Worm (Caenorhabditis elegans) whole organism, young adult: ENCODE data around the gene chil-8.

Experiments used
- B0035.1 ChIP-seq: sonication (generic microtip); optimal IDR thresholded peaks from 2 replicates; lab custom pipeline; 2016; ENCODE audit warnings: missing genetic modification characterization, mild to moderate bottlenecking, missing compliant biosample characterization, missing genotype, missing genetic modification reagents
- B0336.3 ChIP-seq: fragments of 200-800 bp; sonication (Bioruptor generic); IDR thresholded peaks from 2 replicates; pipeline ENCODE4 v1.3.6; 2022; ENCODE audit warnings: missing genetic modification characterization, missing compliant biosample characterization
- C06A6.2 ChIP-seq: fragments of 200-800 bp; sonication (Bioruptor generic); conservative IDR thresholded peaks from 2 replicates; pipeline ENCODE4 v1.3.6; 2022; ENCODE audit warnings: missing genetic modification characterization, missing compliant biosample characterization
- F23B12.7 ChIP-seq: sonication (generic microtip); optimal IDR thresholded peaks from 2 replicates; lab custom pipeline; 2017; ENCODE audit warnings: missing genetic modification characterization, mild to moderate bottlenecking, missing compliant biosample characterization, antibody characterized with exemption, moderate library complexity; ENCODE audit not compliant: insufficient read depth
- F33H1.4 ChIP-seq: fragments of 200-800 bp; sonication (Bioruptor generic); IDR thresholded peaks from 2 replicates; pipeline ENCODE4 v1.3.6; 2022; ENCODE audit warnings: missing genetic modification reagents, missing genetic modification characterization, missing compliant biosample characterization
- F57A8.1 ChIP-seq: fragments of 200-800 bp; sonication (Bioruptor generic); optimal IDR thresholded peaks from 2 replicates; lab custom pipeline; 2018; ENCODE audit warnings: mild to moderate bottlenecking, missing genetic modification characterization, moderate library complexity, missing compliant biosample characterization
- F57C9.4 ChIP-seq: sonication (generic microtip); optimal IDR thresholded peaks from 2 replicates; lab custom pipeline; 2017; ENCODE audit warnings: mild to moderate bottlenecking, missing genetic modification characterization, missing compliant biosample characterization
- K12H6.12 ChIP-seq: fragments of 200-800 bp; sonication (Bioruptor generic); optimal IDR thresholded peaks from 2 replicates; lab custom pipeline; 2018; ENCODE audit warnings: mild to moderate bottlenecking, missing genetic modification characterization, missing compliant biosample characterization
- Y56A3A.18 ChIP-seq: fragments of 200-800 bp; sonication (Bioruptor generic); IDR thresholded peaks from 2 replicates; pipeline ENCODE4 v1.3.6; 2022; ENCODE audit warnings: missing genetic modification reagents, missing genetic modification characterization, missing compliant biosample characterization
- aptf-2 ChIP-seq: fragments of 200-800 bp; sonication (Bioruptor generic); conservative IDR thresholded peaks from 2 replicates; pipeline ENCODE4 v1.3.6; 2022; ENCODE audit warnings: missing genetic modification reagents, missing genetic modification characterization, missing compliant biosample characterization
- attf-6 ChIP-seq: fragments of 200-800 bp; sonication (Bioruptor generic); IDR thresholded peaks from 2 replicates; pipeline ENCODE4 v1.3.6; 2022; ENCODE audit warnings: missing genetic modification reagents, missing genetic modification characterization, missing compliant biosample characterization
- cebp-1 ChIP-seq, 2 experiments: fragments of 200-800 bp in 1 of 2; sonication (Bioruptor generic) in 1 of 2; sonication (generic microtip) in 1 of 2; IDR thresholded peaks in 1 of 2; optimal IDR thresholded peaks in 1 of 2; 2 replicates each; pipeline versions ENCODE4 v1.3.6 to Lab custom; 2017 to 2022; ENCODE audit warnings: missing compliant biosample characterization in 2 of 2, missing genetic modification characterization in 2 of 2, mild to moderate bottlenecking in 1 of 2, missing genetic modification reagents in 1 of 2, moderate library complexity in 1 of 2
- ceh-27 ChIP-seq: fragments of 200-800 bp; sonication (Bioruptor generic); optimal IDR thresholded peaks from 2 replicates; lab custom pipeline; 2018; ENCODE audit warnings: mild to moderate bottlenecking, missing genetic modification characterization, moderate library complexity, missing compliant biosample characterization
- dox-1 ChIP-seq: fragments of 200-800 bp; sonication (Bioruptor generic); IDR thresholded peaks from 2 replicates; pipeline ENCODE4 v1.3.6; 2022; ENCODE audit warnings: missing genetic modification reagents, missing genetic modification characterization, missing compliant biosample characterization
- dpff-1 ChIP-seq: sonication (generic microtip); optimal IDR thresholded peaks from 2 replicates; lab custom pipeline; 2017; ENCODE audit warnings: mild to moderate bottlenecking, missing genetic modification characterization, missing compliant biosample characterization
- egrh-3 ChIP-seq: fragments of 200-800 bp; sonication (Bioruptor generic); IDR thresholded peaks from 2 replicates; pipeline ENCODE4 v1.3.6; 2022; ENCODE audit warnings: missing genetic modification reagents, missing genetic modification characterization, missing compliant biosample characterization
- fkh-3 ChIP-seq: sonication (generic microtip); optimal IDR thresholded peaks from 2 replicates; lab custom pipeline; 2016; ENCODE audit warnings: mild to moderate bottlenecking, missing genetic modification characterization, missing compliant biosample characterization
- hlh-12 ChIP-seq: sonication (generic microtip); optimal IDR thresholded peaks from 2 replicates; lab custom pipeline; 2016; ENCODE audit warnings: missing genetic modification characterization, missing compliant biosample characterization
- let-526 ChIP-seq: fragments of 200-800 bp; sonication (Bioruptor generic); IDR thresholded peaks from 2 replicates; pipeline ENCODE4 v1.3.6; 2022; ENCODE audit warnings: missing genetic modification reagents, missing genetic modification characterization, missing compliant biosample characterization
- lin-26 ChIP-seq: fragments of 200-800 bp; sonication (Bioruptor generic); IDR thresholded peaks from 2 replicates; pipeline ENCODE4 v1.3.6; 2022; ENCODE audit warnings: missing genetic modification reagents, missing genetic modification characterization, missing compliant biosample characterization
- lsl-1 ChIP-seq: fragments of 200-800 bp; sonication (Bioruptor generic); optimal IDR thresholded peaks from 2 replicates; lab custom pipeline; 2018; ENCODE audit warnings: mild to moderate bottlenecking, missing genetic modification characterization, moderate library complexity, missing compliant biosample characterization
- madf-6 ChIP-seq: fragments of 200-800 bp; sonication (Bioruptor generic); IDR thresholded peaks from 2 replicates; pipeline ENCODE4 v1.3.6; 2022; ENCODE audit warnings: missing genetic modification reagents, missing genetic modification characterization, missing compliant biosample characterization
- madf-8 ChIP-seq: fragments of 200-800 bp; sonication (Bioruptor generic); conservative IDR thresholded peaks from 2 replicates; pipeline ENCODE4 v1.3.6; 2022; ENCODE audit warnings: missing genetic modification reagents, missing genetic modification characterization, missing compliant biosample characterization
- nhr-27 ChIP-seq: fragments of 200-800 bp; sonication (Bioruptor generic); optimal IDR thresholded peaks from 2 replicates; lab custom pipeline; 2018; ENCODE audit warnings: mild to moderate bottlenecking, missing genetic modification characterization, moderate library complexity, missing compliant biosample characterization
- pha-4 ChIP-seq: fragments of 150-350 bp; sonication (generic microtip); optimal IDR thresholded peaks from 2 replicates; lab custom pipeline; 2014; ENCODE audit warnings: missing biosample characterization, missing genetic modification reagents, missing genetic modification characterization
- sptf-2 ChIP-seq: fragments of 200-800 bp; sonication (Bioruptor generic); optimal IDR thresholded peaks from 2 replicates; lab custom pipeline; 2018; ENCODE audit warnings: mild to moderate bottlenecking, missing genetic modification characterization, missing compliant biosample characterization
- tbx-9 ChIP-seq: sonication (generic microtip); optimal IDR thresholded peaks from 2 replicates; lab custom pipeline; 2016; ENCODE audit warnings: borderline replicate concordance, missing genetic modification characterization, inconsistent platforms, missing compliant biosample characterization
- unc-130 ChIP-seq: sonication (generic microtip); optimal IDR thresholded peaks from 2 replicates; lab custom pipeline; 2016; ENCODE audit warnings: missing genetic modification reagents, missing genetic modification characterization, missing compliant biosample characterization
- xnd-1 ChIP-seq: sonication (generic microtip); optimal IDR thresholded peaks from 2 replicates; lab custom pipeline; 2016; ENCODE audit warnings: missing genotype, missing genetic modification reagents, missing genetic modification characterization, missing compliant biosample characterization
- ztf-18 ChIP-seq: sonication (generic microtip); optimal IDR thresholded peaks from 2 replicates; lab custom pipeline; 2016; ENCODE audit warnings: missing genotype, mild to moderate bottlenecking, missing genetic modification characterization, missing compliant biosample characterization
- ztf-26 ChIP-seq: sonication (generic microtip); optimal IDR thresholded peaks from 2 replicates; lab custom pipeline; 2017; ENCODE audit warnings: missing genetic modification characterization, missing compliant biosample characterization
- ztf-6 ChIP-seq: fragments of 200-800 bp; sonication (Bioruptor generic); IDR thresholded peaks from 2 replicates; pipeline ENCODE4 v1.3.6; 2022; ENCODE audit warnings: missing genetic modification reagents, missing genetic modification characterization, missing compliant biosample characterization

chil-8 gene

ce11 chrII:9850945-9851344 is 21.9 kb downstream of the chil-8 start, which contains the start of gene ZK938.10:
Gene ZK938.10, minus strand, starts transcription at chrII:9851045.
- TF ChIP-seq ztf-26 (no peak), F57A8.1 (GFP tag; lab: Kevin White, UChicago) (no peak), ceh-27 (GFP tag; lab: Kevin White, UChicago) (no peak), B0336.3 (GFP tag; lab: Robert Waterston, UW) (no peak), K12H6.12 (tag; lab: Kevin White, UChicago) (no peak), let-526 (no peak), nhr-27 (no peak)
- TF ChIP-seq, all 124 proteins: peak for 0

- TF ChIP-seq lsl-1 (GFP tag; lab: Kevin White, UChicago) (no peak), aptf-2 (GFP tag; lab: Robert Waterston, UW) (no peak), F57C9.4 (tag; lab: Kevin White, UChicago) (no peak), dpff-1 (no peak), hlh-12 (no peak)
Observed at ce11 chrII:9849497-9849896, 23.4 kb downstream of the chil-8 start, which contains the start of gene old-2. Gene old-2, minus strand, starts transcription at chrII:9849597.

ce11 chrII:9845239-9845638 is 27.6 kb downstream of the chil-8 start, which contains the start of gene chil-9:
Gene chil-9, minus strand, starts transcription at chrII:9845339.
- TF ChIP-seq cebp-1 (GFP tag; IDR thresholded peaks at IDR 0.05; lab: Robert Waterston, UW) (no peak), cebp-1 (tag; optimal IDR thresholded peaks at IDR 0.05; lab: Kevin White, UChicago) (no peak), ztf-18 (tag; lab: Kevin White, UChicago) (no peak), K12H6.12 (tag; lab: Kevin White, UChicago) (no peak), fkh-3 (tag; lab: Kevin White, UChicago) (no peak), F23B12.7 (tag; lab: Kevin White, UChicago) (no peak), Y56A3A.18 (GFP tag; lab: Robert Waterston, UW) (no peak), C06A6.2 (GFP tag; lab: Robert Waterston, UW) (no peak), lin-26 (GFP tag; lab: Robert Waterston, UW) (no peak), dox-1 (GFP tag; lab: Robert Waterston, UW) (no peak), egrh-3 (GFP tag; lab: Robert Waterston, UW) (no peak), ztf-6 (no peak), unc-130 (GFP tag; lab: Kevin White, UChicago) (no peak)

ce11 chrII:9841985-9842505 is 30.8 kb downstream of the chil-8 start, which contains the start of gene rnh-1.2:
Gene rnh-1.2, minus strand, starts transcription at chrII:9842035.
- TF ChIP-seq pha-4 (tag; lab: Kevin White, UChicago) (no peak), xnd-1 (peak; percentile 79), F33H1.4 (GFP tag; lab: Robert Waterston, UW) (peak; percentile 81), madf-8 (GFP tag; lab: Robert Waterston, UW) (peak; percentile 88), sptf-2 (GFP tag; lab: Kevin White, UChicago) (no peak), madf-6 (GFP tag; lab: Robert Waterston, UW) (peak; percentile 96), aptf-2 (GFP tag; lab: Robert Waterston, UW) (no peak), attf-6 (GFP tag; lab: Robert Waterston, UW) (no peak), lsl-1 (GFP tag; lab: Kevin White, UChicago) (peak; percentile 87)

- no peak for TF ChIP-seq ceh-27 (GFP tag; lab: Kevin White, UChicago)
- no peak for TF ChIP-seq tbx-9 (tag; lab: Kevin White, UChicago)
- no peak for TF ChIP-seq B0035.1 (tag; lab: Kevin White, UChicago)
- no peak for TF ChIP-seq madf-6 (GFP tag; lab: Robert Waterston, UW)
- TF ChIP-seq, all 124 proteins: peak for 0
Observed at ce11 chrII:9840313-9840712, 32.5 kb downstream of the chil-8 start, which contains the start of gene ZK938.11. Gene ZK938.11, minus strand, starts transcription at chrII:9840413.
